Worm (Caenorhabditis elegans) whole organism, early embryonic: ENCODE data around the gene tni-3.

Source experiments
- B0310.2 ChIP-seq: sonication (generic microtip); optimal IDR thresholded peaks from 2 replicates; lab custom pipeline; 2016; ENCODE audit warnings: mild to moderate bottlenecking, missing genetic modification characterization, missing compliant biosample characterization
- F13C5.2 ChIP-seq: sonication (generic microtip); optimal IDR thresholded peaks from 2 replicates; lab custom pipeline; 2017; ENCODE audit warnings: mild to moderate bottlenecking, missing genetic modification characterization, inconsistent platforms, missing compliant biosample characterization
- aly-1 ChIP-seq: sonication (generic microtip); optimal IDR thresholded peaks from 2 replicates; lab custom pipeline; 2016; ENCODE audit warnings: missing genetic modification characterization, missing compliant biosample characterization
- ama-1 ChIP-seq: fragments of 150-350 bp; optimal IDR thresholded peaks from 2 replicates; lab custom pipeline; 2014
- ceh-36 ChIP-seq: sonication (generic microtip); optimal IDR thresholded peaks from 2 replicates; lab custom pipeline; 2016; ENCODE audit warnings: missing genetic modification characterization, inconsistent platforms, missing compliant biosample characterization
- ets-7 ChIP-seq: sonication (generic microtip); optimal IDR thresholded peaks from 2 replicates; lab custom pipeline; 2016; ENCODE audit warnings: missing genotype, missing genetic modification characterization, missing compliant biosample characterization
- hmg-4 ChIP-seq: fragments of 200-800 bp; sonication (Bioruptor generic); optimal IDR thresholded peaks from 2 replicates; lab custom pipeline; 2018; ENCODE audit warnings: mild to moderate bottlenecking, missing genetic modification characterization, missing compliant biosample characterization
- hnd-1 ChIP-seq: sonication (generic microtip); optimal IDR thresholded peaks from 2 replicates; lab custom pipeline; 2016; ENCODE audit warnings: missing genetic modification characterization, missing compliant biosample characterization
- pes-1 ChIP-seq: fragments of 200-800 bp; sonication (Bioruptor generic); IDR thresholded peaks from 2 replicates; pipeline ENCODE4 v1.3.6; 2022; ENCODE audit warnings: missing genetic modification reagents, missing genetic modification characterization, missing compliant biosample characterization
- tbx-11 ChIP-seq: fragments of 200-800 bp; sonication (Bioruptor generic); IDR thresholded peaks from 2 replicates; pipeline ENCODE4 v1.3.6; 2022; ENCODE audit warnings: missing genetic modification characterization, missing compliant biosample characterization

DNA sequence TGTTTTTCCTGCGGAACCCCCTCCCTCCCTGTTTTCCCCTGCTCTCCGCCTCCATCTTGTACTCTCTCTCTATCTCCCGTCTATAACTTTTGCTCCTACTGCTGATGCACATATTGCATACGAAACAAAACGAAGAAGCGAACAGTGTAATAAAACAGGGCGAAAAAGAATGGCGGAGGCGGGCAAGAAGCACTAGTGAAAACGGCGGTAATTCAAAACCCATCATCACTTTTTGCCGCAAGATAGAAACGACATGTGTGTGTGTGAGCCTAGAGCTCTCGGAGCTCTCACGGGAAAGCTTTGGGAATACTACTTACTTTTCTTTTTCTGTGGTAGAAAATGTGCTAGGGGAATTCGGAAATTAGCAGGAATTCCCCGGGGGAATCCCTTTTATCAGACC lies 1.2 kb upstream of the tni-3 start:
- TF ChIP-seq F13C5.2 (tag; lab: Kevin White, UChicago) (no peak), hnd-1 (tag; lab: Kevin White, UChicago) (no peak), ceh-36 (tag; lab: Kevin White, UChicago) (no peak), ama-1 (lab: Kevin White, UChicago) (no peak), tbx-11 (GFP tag; lab: Robert Waterston, UW) (no peak), pes-1 (GFP tag; lab: Robert Waterston, UW) (no peak), B0310.2 (tag; lab: Kevin White, UChicago) (no peak), ets-7 (no peak), aly-1 (tag; lab: Kevin White, UChicago) (no peak), hmg-4 (GFP tag; lab: Kevin White, UChicago) (no peak)
